Worm (Caenorhabditis elegans) whole organism, L4 larva: ENCODE results near the gene F10C1.9.

Experiments used
- D1046.2 ChIP-seq: fragments of 200-800 bp; sonication (Bioruptor generic); IDR thresholded peaks from 2 replicates; pipeline ENCODE4 v1.3.6; 2022; ENCODE audit warnings: missing genetic modification characterization, missing compliant biosample characterization
- F44E2.7 ChIP-seq: fragments of 200-800 bp; sonication (Bioruptor generic); IDR thresholded peaks from 2 replicates; pipeline ENCODE4 v2.1.2; 2022; ENCODE audit warnings: missing genetic modification characterization, missing compliant biosample characterization
- F49E8.2 ChIP-seq: sonication (generic microtip); optimal IDR thresholded peaks from 2 replicates; lab custom pipeline; 2016; ENCODE audit warnings: missing compliant biosample characterization, mild to moderate bottlenecking, missing genetic modification characterization, borderline replicate concordance
- ZK546.5 ChIP-seq, 2 experiments: sonication (generic microtip); optimal IDR thresholded peaks; 2 replicates each; lab custom pipeline; 2017; ENCODE audit warnings: missing biosample characterization in 2 of 2, missing genetic modification characterization in 2 of 2
- aly-2 ChIP-seq: sonication (generic microtip); optimal IDR thresholded peaks from 2 replicates; lab custom pipeline; 2018; ENCODE audit warnings: missing biosample characterization, missing genetic modification characterization
- ama-1 ChIP-seq: fragments of 150-350 bp; optimal IDR thresholded peaks from 2 replicates; lab custom pipeline; 2014; ENCODE audit warnings: inconsistent platforms, mixed read lengths
- arid-1 ChIP-seq: fragments of 200-800 bp; sonication (Bioruptor generic); conservative IDR thresholded peaks from 2 replicates; pipeline ENCODE4 v1.3.6; 2022; ENCODE audit warnings: missing genetic modification reagents, missing genetic modification characterization, missing compliant biosample characterization
- ceh-20 ChIP-seq: fragments of 200-800 bp; sonication (Bioruptor generic); IDR thresholded peaks from 2 replicates; pipeline ENCODE4 v1.3.6; 2022; ENCODE audit warnings: missing genetic modification reagents, missing genetic modification characterization, missing compliant biosample characterization
- ceh-28 ChIP-seq: fragments of 150-350 bp; optimal IDR thresholded peaks from 2 replicates; lab custom pipeline; 2014; ENCODE audit warnings: missing biosample characterization, missing genetic modification reagents, missing genetic modification characterization
- ceh-44 ChIP-seq: fragments of 200-800 bp; sonication (Bioruptor generic); IDR thresholded peaks from 2 replicates; pipeline ENCODE4 v1.3.6; 2022; ENCODE audit warnings: missing genetic modification reagents, missing genetic modification characterization, missing compliant biosample characterization
- ceh-62 ChIP-seq: sonication (generic microtip); optimal IDR thresholded peaks from 2 replicates; lab custom pipeline; 2017; ENCODE audit warnings: missing biosample characterization, missing genetic modification characterization
- ctbp-1 ChIP-seq: fragments of 200-800 bp; sonication (Bioruptor generic); IDR thresholded peaks from 2 replicates; pipeline ENCODE4 v1.3.6; 2022; ENCODE audit warnings: missing genetic modification reagents, missing genetic modification characterization, missing compliant biosample characterization
- daf-16 ChIP-seq, 3 experiments: sonication (generic microtip); optimal IDR thresholded peaks; 2 replicates each; lab custom pipeline; 2016 to 2017; ENCODE audit warnings: missing genetic modification characterization in 3 of 3, missing genetic modification reagents in 3 of 3, mild to moderate bottlenecking in 2 of 3, missing compliant biosample characterization in 2 of 3, missing biosample characterization in 1 of 3, moderate library complexity in 1 of 3
- dmd-6 ChIP-seq: fragments of 200-800 bp; sonication (Bioruptor generic); IDR thresholded peaks from 2 replicates; pipeline ENCODE4 v1.3.6; 2022; ENCODE audit warnings: missing genetic modification reagents, missing genetic modification characterization, missing compliant biosample characterization
- dmd-8 ChIP-seq: fragments of 200-800 bp; sonication (Bioruptor generic); IDR thresholded peaks from 2 replicates; pipeline ENCODE4 v1.3.6; 2022; ENCODE audit warnings: missing genetic modification characterization, missing compliant biosample characterization
- dmd-9 ChIP-seq: fragments of 200-800 bp; sonication (Bioruptor generic); IDR thresholded peaks from 2 replicates; pipeline ENCODE4 v1.3.6; 2022; ENCODE audit warnings: missing genetic modification reagents, missing genetic modification characterization, missing compliant biosample characterization
- duxl-1 ChIP-seq: sonication (generic microtip); optimal IDR thresholded peaks from 2 replicates; lab custom pipeline; 2016; ENCODE audit warnings: mild to moderate bottlenecking, missing genetic modification characterization, moderate library complexity, missing compliant biosample characterization; ENCODE audit not compliant: poor library complexity
- hif-1 ChIP-seq, 2 experiments: sonication (generic microtip); optimal IDR thresholded peaks; 2 replicates each; lab custom pipeline; 2016 to 2017; ENCODE audit warnings: missing compliant biosample characterization in 2 of 2, missing genetic modification characterization in 2 of 2, missing genetic modification reagents in 2 of 2, missing genotype in 2 of 2, mild to moderate bottlenecking in 1 of 2
- hlh-11 ChIP-seq: fragments of 200-800 bp; sonication (Bioruptor generic); optimal IDR thresholded peaks from 2 replicates; lab custom pipeline; 2018; ENCODE audit warnings: mild to moderate bottlenecking, missing genetic modification characterization, missing compliant biosample characterization
- hlh-30 ChIP-seq: sonication (generic microtip); optimal IDR thresholded peaks from 2 replicates; lab custom pipeline; 2017; ENCODE audit warnings: antibody characterized with exemption, mild to moderate bottlenecking, missing genetic modification characterization, missing compliant biosample characterization; ENCODE audit not compliant: insufficient read depth
- hmg-1.1 ChIP-seq: fragments of 200-800 bp; sonication (Bioruptor generic); IDR thresholded peaks from 2 replicates; pipeline ENCODE4 v1.3.6; 2022; ENCODE audit warnings: missing genetic modification reagents, missing genetic modification characterization, missing compliant biosample characterization
- jun-1 ChIP-seq: fragments of 150-350 bp; optimal IDR thresholded peaks from 2 replicates; lab custom pipeline; 2014; ENCODE audit warnings: missing biosample characterization, missing genetic modification reagents, missing genetic modification characterization
- lim-7 ChIP-seq: fragments of 200-800 bp; sonication (Bioruptor generic); IDR thresholded peaks from 2 replicates; pipeline ENCODE4 v1.3.6; 2022; ENCODE audit warnings: missing genetic modification characterization, missing compliant biosample characterization
- lin-1 ChIP-seq: fragments of 200-800 bp; sonication (Bioruptor generic); IDR thresholded peaks from 2 replicates; pipeline ENCODE4 v1.3.6; 2022; ENCODE audit warnings: missing genetic modification reagents, missing genetic modification characterization, missing compliant biosample characterization
- lin-29 ChIP-seq: fragments of 200-800 bp; sonication (Bioruptor generic); IDR thresholded peaks from 2 replicates; pipeline ENCODE4 v1.3.6; 2022; ENCODE audit warnings: missing genetic modification reagents, missing genetic modification characterization, missing compliant biosample characterization
- lin-39 ChIP-seq: fragments of 150-350 bp; optimal IDR thresholded peaks from 2 replicates; lab custom pipeline; 2014; ENCODE audit warnings: missing biosample characterization, missing genetic modification reagents, missing genetic modification characterization
- lir-3 ChIP-seq: sonication (generic microtip); optimal IDR thresholded peaks from 2 replicates; lab custom pipeline; 2016; ENCODE audit warnings: mild to moderate bottlenecking, missing genetic modification characterization, missing compliant biosample characterization
- mdl-1 ChIP-seq, 2 experiments: fragments of 150-350 bp in 1 of 2; sonication (generic microtip) in 1 of 2; optimal IDR thresholded peaks; 2 replicates each; lab custom pipeline; 2014 to 2017; ENCODE audit warnings: missing biosample characterization in 2 of 2, missing genetic modification characterization in 2 of 2
- mdt-29 ChIP-seq: fragments of 200-800 bp; sonication (Bioruptor generic); IDR thresholded peaks from 2 replicates; pipeline ENCODE4 v1.3.6; 2022; ENCODE audit warnings: missing genetic modification reagents, missing genetic modification characterization, missing compliant biosample characterization
- nhr-10 ChIP-seq: fragments of 150-350 bp; optimal IDR thresholded peaks from 2 replicates; lab custom pipeline; 2014; ENCODE audit warnings: missing biosample characterization, missing genetic modification characterization
- nhr-11 ChIP-seq: fragments of 150-350 bp; optimal IDR thresholded peaks from 2 replicates; lab custom pipeline; 2014; ENCODE audit warnings: missing biosample characterization, missing genetic modification characterization
- nhr-237 ChIP-seq: sonication (generic microtip); optimal IDR thresholded peaks from 2 replicates; lab custom pipeline; 2017; ENCODE audit warnings: missing biosample characterization, missing genetic modification characterization
- nhr-25 ChIP-seq: sonication (generic microtip); optimal IDR thresholded peaks from 2 replicates; lab custom pipeline; 2017; ENCODE audit warnings: missing genetic modification characterization, mild to moderate bottlenecking, missing compliant biosample characterization, antibody characterized with exemption, moderate library complexity, borderline replicate concordance; ENCODE audit not compliant: insufficient read depth
- nhr-28 ChIP-seq: fragments of 150-350 bp; optimal IDR thresholded peaks from 2 replicates; lab custom pipeline; 2014; ENCODE audit warnings: missing biosample characterization, missing genetic modification characterization
- nhr-42 ChIP-seq: fragments of 200-800 bp; sonication (Bioruptor generic); IDR thresholded peaks from 2 replicates; pipeline ENCODE4 v1.3.6; 2022; ENCODE audit warnings: missing genetic modification characterization, missing compliant biosample characterization
- nhr-48 ChIP-seq: sonication (generic microtip); optimal IDR thresholded peaks from 2 replicates; lab custom pipeline; 2016; ENCODE audit warnings: mild to moderate bottlenecking, missing genetic modification characterization, missing compliant biosample characterization
- nhr-6 ChIP-seq: fragments of 150-350 bp; optimal IDR thresholded peaks from 2 replicates; lab custom pipeline; 2014; ENCODE audit warnings: missing biosample characterization, missing genetic modification characterization
- pqm-1 ChIP-seq: sonication (generic microtip); optimal IDR thresholded peaks from 2 replicates; lab custom pipeline; 2017; ENCODE audit warnings: missing biosample characterization, missing genetic modification characterization
- rbr-2 ChIP-seq: sonication (generic microtip); optimal IDR thresholded peaks from 2 replicates; lab custom pipeline; 2016; ENCODE audit warnings: missing genotype, missing genetic modification characterization, missing compliant biosample characterization
- saeg-2 ChIP-seq: fragments of 200-800 bp; sonication (Bioruptor generic); IDR thresholded peaks from 2 replicates; pipeline ENCODE4 v1.3.6; 2022; ENCODE audit warnings: missing genetic modification reagents, missing genetic modification characterization, missing compliant biosample characterization
- sdz-12 ChIP-seq: fragments of 200-800 bp; sonication (Bioruptor generic); optimal IDR thresholded peaks from 2 replicates; lab custom pipeline; 2018; ENCODE audit warnings: mild to moderate bottlenecking, missing genetic modification characterization, missing compliant biosample characterization
- snpc-1.2 ChIP-seq: fragments of 200-800 bp; sonication (Bioruptor generic); IDR thresholded peaks from 2 replicates; pipeline ENCODE4 v1.3.6; 2022; ENCODE audit warnings: missing genetic modification reagents, missing genetic modification characterization, missing compliant biosample characterization
- snpc-4 ChIP-seq: fragments of 150-350 bp; optimal IDR thresholded peaks from 2 replicates; lab custom pipeline; 2014; ENCODE audit warnings: missing biosample characterization, missing genetic modification characterization
- spr-1 ChIP-seq: sonication (generic microtip); optimal IDR thresholded peaks from 2 replicates; lab custom pipeline; 2016; ENCODE audit warnings: mild to moderate bottlenecking, missing genetic modification characterization, missing compliant biosample characterization
- spr-3 ChIP-seq: fragments of 200-800 bp; sonication (Bioruptor generic); optimal IDR thresholded peaks from 2 replicates; lab custom pipeline; 2018; ENCODE audit warnings: mild to moderate bottlenecking, missing genetic modification characterization, missing compliant biosample characterization
- unc-39 ChIP-seq: sonication (generic microtip); optimal IDR thresholded peaks from 2 replicates; lab custom pipeline; 2017; ENCODE audit warnings: missing biosample characterization, missing genetic modification characterization
- unc-62 ChIP-seq, 3 experiments: fragments of 150-350 bp in 1 of 3; sonication (generic microtip); optimal IDR thresholded peaks in 2 of 3; peaks in 1 of 3; 1 replicate in 1 of 3; 2 replicates in 2 of 3; lab custom pipeline; 2014 to 2017; ENCODE audit warnings: missing biosample characterization in 3 of 3, missing genetic modification characterization in 3 of 3, missing genetic modification reagents in 3 of 3, missing genotype in 1 of 3
- vab-7 ChIP-seq: fragments of 200-800 bp; sonication (Bioruptor generic); IDR thresholded peaks from 2 replicates; pipeline ENCODE4 v1.3.6; 2022; ENCODE audit warnings: missing genetic modification reagents, missing genetic modification characterization, missing compliant biosample characterization
- zfp-3 ChIP-seq: fragments of 200-800 bp; sonication (Bioruptor generic); conservative IDR thresholded peaks from 2 replicates; pipeline ENCODE4 v1.3.6; 2022; ENCODE audit warnings: missing genetic modification reagents, missing genetic modification characterization, missing compliant biosample characterization
- ztf-7 ChIP-seq: fragments of 150-350 bp; optimal IDR thresholded peaks from 2 replicates; lab custom pipeline; 2014; ENCODE audit warnings: missing biosample characterization, missing genetic modification characterization

F10C1.9 gene

ce11 chrII:5748395-5748794 lies 3.3 kb upstream of the F10C1.9 start (continued):
- TF ChIP-seq ceh-62 (tag; lab: Kevin White, UChicago) (no peak), hif-1 (tag; optimal IDR thresholded peaks at IDR 0.05; lab: Kevin White, UChicago) (no peak), ctbp-1 (GFP tag; lab: Robert Waterston, UW) (no peak), hmg-1.1 (GFP tag; lab: Robert Waterston, UW) (no peak), jun-1 (no peak), ceh-20 (GFP tag; lab: Robert Waterston, UW) (no peak), nhr-10 (tag; lab: Kevin White, UChicago) (peak; percentile 46), nhr-25 (tag; lab: Kevin White, UChicago) (no peak), vab-7 (GFP tag; lab: Robert Waterston, UW) (no peak), ztf-7 (tag; lab: Kevin White, UChicago) (no peak), nhr-237 (tag; lab: Kevin White, UChicago) (no peak), nhr-48 (peak; percentile 27), lim-7 (no peak), dmd-6 (GFP tag; lab: Robert Waterston, UW) (peak; percentile 87), ceh-44 (GFP tag; lab: Robert Waterston, UW) (no peak)
- TF ChIP-seq, all 104 proteins: peak for 14

DNA sequence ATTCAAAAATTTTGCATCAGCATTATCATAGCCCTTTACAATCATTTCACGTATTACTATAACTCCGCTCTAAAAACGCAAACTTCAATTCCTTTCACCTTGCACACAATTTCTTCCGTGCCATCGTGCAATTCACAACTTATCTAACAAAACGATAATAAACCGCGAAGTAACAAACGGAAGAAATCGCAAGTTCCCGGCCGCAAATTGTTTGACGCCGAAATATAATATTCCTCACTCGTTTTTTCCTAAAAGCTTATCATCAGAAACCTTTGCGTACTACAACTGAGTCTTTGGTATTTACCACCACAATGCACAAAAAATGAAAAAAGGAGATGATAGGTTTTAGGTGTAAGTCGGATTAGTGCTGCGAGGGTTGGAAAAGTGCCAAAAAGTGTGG lies 2.2 kb upstream of the F10C1.9 start:
- no peak for TF ChIP-seq dmd-8 (GFP tag; lab: Robert Waterston, UW)
- TF ChIP-seq arid-1 (GFP tag; lab: Robert Waterston, UW), result no peak
- no peak for TF ChIP-seq lin-29 (GFP tag; lab: Robert Waterston, UW)
- TF ChIP-seq zfp-3 (GFP tag; lab: Robert Waterston, UW), result no peak
- no peak for TF ChIP-seq duxl-1
- no peak for TF ChIP-seq F49E8.2 (tag; lab: Kevin White, UChicago)
- TF ChIP-seq sdz-12 (GFP tag; lab: Kevin White, UChicago), result no peak
- no peak for TF ChIP-seq rbr-2
- TF ChIP-seq pqm-1, result peak; percentile 73
- no peak for TF ChIP-seq lin-1 (GFP tag; lab: Robert Waterston, UW)
- TF ChIP-seq lir-3 (tag; lab: Kevin White, UChicago), result no peak
- TF ChIP-seq lin-39 (tag; lab: Kevin White, UChicago), result no peak
- no peak for TF ChIP-seq daf-16 (GFP tag; optimal IDR thresholded peaks at IDR 0.05; lab: Kevin White, UChicago)
- TF ChIP-seq daf-16 (tag; optimal IDR thresholded peaks at IDR 0.05; lab: Kevin White, UChicago), result peak; percentile 27
- no peak for TF ChIP-seq hlh-30 (tag; lab: Kevin White, UChicago)
- no peak for TF ChIP-seq spr-1 (tag; lab: Kevin White, UChicago)
- no peak for TF ChIP-seq snpc-4 (tag; lab: Kevin White, UChicago)
- TF ChIP-seq aly-2 (tag; lab: Kevin White, UChicago), result no peak
- no peak for TF ChIP-seq nhr-11 (tag; lab: Kevin White, UChicago)
- TF ChIP-seq spr-3 (GFP tag; lab: Kevin White, UChicago), result no peak
- no peak for TF ChIP-seq ztf-7 (tag; lab: Kevin White, UChicago)
- TF ChIP-seq mdl-1 (tag; optimal IDR thresholded peaks at IDR 0.05; lab: Kevin White, UChicago), result no peak
- TF ChIP-seq F44E2.7 (GFP tag; lab: Robert Waterston, UW), result no peak
- no peak for TF ChIP-seq ama-1 (lab: Kevin White, UChicago)
- no peak for TF ChIP-seq D1046.2 (GFP tag; lab: Robert Waterston, UW)
- no peak for TF ChIP-seq unc-62 (GFP tag; optimal IDR thresholded peaks at IDR 0.05 in 1 of 2; lab: Kevin White, UChicago)
- TF ChIP-seq unc-62 (tag; optimal IDR thresholded peaks at IDR 0.05; lab: Kevin White, UChicago), result no peak
- no peak for TF ChIP-seq ceh-28
- TF ChIP-seq hlh-11 (tag; lab: Kevin White, UChicago), result peak; percentile 30
- no peak for TF ChIP-seq dmd-9
- no peak for TF ChIP-seq mdt-29 (GFP tag; lab: Robert Waterston, UW)
- TF ChIP-seq nhr-28 (tag; lab: Kevin White, UChicago), result peak; percentile 72
- no peak for TF ChIP-seq ZK546.5 (tag; optimal IDR thresholded peaks at IDR 0.05; lab: Kevin White, UChicago)
- TF ChIP-seq dmd-6 (GFP tag; lab: Robert Waterston, UW), result peak; percentile 21; the same call in 1 of the 2 replicates
- no peak for TF ChIP-seq hmg-1.1 (GFP tag; lab: Robert Waterston, UW)
- no peak for TF ChIP-seq saeg-2 (GFP tag; lab: Robert Waterston, UW)
- TF ChIP-seq nhr-6 (tag; lab: Kevin White, UChicago), result no peak
- no peak for TF ChIP-seq snpc-1.2
- TF ChIP-seq unc-39 (tag; lab: Kevin White, UChicago), result no peak
- TF ChIP-seq nhr-42, result no peak
